Fruit fly (Drosophila melanogaster) whole organism, wandering third instar larva: ENCODE measurements around the gene Gem4c.
A peak's percentile ranks its signal among the peaks of the same experiment; 100 is the strongest.
"Not testable (repeated sequence)": the region's sequence is repeated elsewhere in the genome, so short reads cannot be mapped to it uniquely, and the experiment has no call there.

ENCODE experiments used
- CG32264 ChIP-seq: fragments of 200-800 bp; sonication (Bioruptor generic); optimal IDR thresholded peaks from 2 replicates; lab custom pipeline; 2016; ENCODE audit warnings: missing biosample characterization, missing genetic modification characterization
- CG9705 ChIP-seq: fragments of 200-800 bp; sonication (Bioruptor generic); optimal IDR thresholded peaks from 2 replicates; lab custom pipeline; 2018; ENCODE audit warnings: missing biosample characterization, mild to moderate bottlenecking, missing genetic modification characterization
- CrebA ChIP-seq: fragments of 200-800 bp; sonication (Bioruptor generic); optimal IDR thresholded peaks from 2 replicates; lab custom pipeline; 2016; ENCODE audit warnings: missing biosample characterization, mild to moderate bottlenecking, missing genetic modification characterization, borderline replicate concordance
- Dfd ChIP-seq: fragments of >200 bp; optimal IDR thresholded peaks from 2 replicates; lab custom pipeline; 2017; ENCODE audit warnings: missing biosample characterization, missing genetic modification characterization
- Dif ChIP-seq: fragments of 200-275, 200-300 bp; sonication (Bioruptor generic); optimal IDR thresholded peaks from 2 replicates; lab custom pipeline; 2018; ENCODE audit warnings: missing biosample characterization, missing genetic modification characterization; ENCODE audit not compliant: partially characterized antibody
- HLH106 ChIP-seq: fragments of 200-800 bp; optimal IDR thresholded peaks from 3 replicates; lab custom pipeline; 2019; ENCODE audit warnings: missing biosample characterization, mild to moderate bottlenecking, missing genetic modification characterization, moderate library complexity
- Hnf4 ChIP-seq: fragments of 200-800 bp; sonication (Bioruptor generic); optimal IDR thresholded peaks from 2 replicates; lab custom pipeline; 2016; ENCODE audit warnings: missing biosample characterization, mild to moderate bottlenecking, missing genetic modification characterization
- Hr78 ChIP-seq: fragments of >200 bp; optimal IDR thresholded peaks from 2 replicates; lab custom pipeline; 2017; ENCODE audit warnings: missing biosample characterization, missing genetic modification characterization
- Hr83 ChIP-seq: fragments of 200-300 bp; sonication (Bioruptor generic); optimal IDR thresholded peaks from 2 replicates; lab custom pipeline; 2016; ENCODE audit warnings: missing biosample characterization, mild to moderate bottlenecking, missing genetic modification characterization, moderate library complexity; ENCODE audit not compliant: poor library complexity, severe bottlenecking
- Jra ChIP-seq: sonication (Bioruptor generic); optimal IDR thresholded peaks from 2 replicates; lab custom pipeline; 2016; ENCODE audit warnings: missing biosample characterization, missing genetic modification characterization
- Mio ChIP-seq: sonication (Bioruptor generic); optimal IDR thresholded peaks from 2 replicates; lab custom pipeline; 2016; ENCODE audit warnings: missing biosample characterization, missing genetic modification characterization
- Rel ChIP-seq, 2 experiments: fragments of 200-800 bp; sonication (Bioruptor generic) in 1 of 2; optimal IDR thresholded peaks; 2 replicates in 1 of 2; 3 replicates in 1 of 2; lab custom pipeline; 2016 to 2019; ENCODE audit warnings: mild to moderate bottlenecking in 2 of 2, missing biosample characterization in 2 of 2, missing genetic modification characterization in 2 of 2, moderate library complexity in 1 of 2
- Sp1 ChIP-seq: fragments of 200-800 bp; sonication (Bioruptor generic); optimal IDR thresholded peaks from 3 replicates; lab custom pipeline; 2019; ENCODE audit warnings: missing biosample characterization, mild to moderate bottlenecking, missing genetic modification characterization, moderate library complexity
- Vsx2 ChIP-seq: fragments of 200-300, 225-300 bp; sonication (Bioruptor generic); optimal IDR thresholded peaks from 2 replicates; lab custom pipeline; 2018; ENCODE audit warnings: missing biosample characterization, missing genetic modification characterization; ENCODE audit not compliant: partially characterized antibody
- br ChIP-seq: fragments of 200-800 bp; sonication (Bioruptor generic); optimal IDR thresholded peaks from 2 replicates; lab custom pipeline; 2016; ENCODE audit warnings: missing biosample characterization, missing genetic modification characterization
- dmrt93B ChIP-seq: fragments of 200-800 bp; sonication (Bioruptor generic); optimal IDR thresholded peaks from 2 replicates; lab custom pipeline; 2018; ENCODE audit warnings: missing biosample characterization, mild to moderate bottlenecking, missing genetic modification characterization
- ey ChIP-seq: fragments of 200-800 bp; sonication (Bioruptor generic); optimal IDR thresholded peaks from 2 replicates; lab custom pipeline; 2016; ENCODE audit warnings: missing biosample characterization, missing genetic modification characterization
- foxo ChIP-seq, 2 experiments: fragments of 200-800 bp; sonication (Bioruptor generic); optimal IDR thresholded peaks; 2 replicates in 1 of 2; 3 replicates in 1 of 2; lab custom pipeline; 2016 to 2017; ENCODE audit warnings: missing biosample characterization in 2 of 2, missing genetic modification characterization in 2 of 2
- fru ChIP-seq: fragments of 200-800 bp; sonication (Bioruptor generic); optimal IDR thresholded peaks from 3 replicates; lab custom pipeline; 2016; ENCODE audit warnings: missing biosample characterization, mild to moderate bottlenecking, missing genetic modification characterization
- h ChIP-seq: fragments of 200-800 bp; sonication (Bioruptor generic); optimal IDR thresholded peaks from 3 replicates; lab custom pipeline; 2016; ENCODE audit warnings: missing biosample characterization, mild to moderate bottlenecking, missing genetic modification characterization
- jim ChIP-seq: fragments of 175-275, 200-325 bp; sonication (Bioruptor generic); optimal IDR thresholded peaks from 2 replicates; lab custom pipeline; 2016; ENCODE audit warnings: missing biosample characterization, mild to moderate bottlenecking, missing genetic modification characterization
- lola ChIP-seq: fragments of >200 bp; optimal IDR thresholded peaks from 2 replicates; lab custom pipeline; 2017; ENCODE audit warnings: missing biosample characterization, missing genetic modification characterization
- pan ChIP-seq: fragments of >200 bp; optimal IDR thresholded peaks from 2 replicates; lab custom pipeline; 2017
- psq ChIP-seq: fragments of 200-800 bp; sonication (Bioruptor generic); optimal IDR thresholded peaks from 3 replicates; lab custom pipeline; 2017; ENCODE audit warnings: missing biosample characterization, mild to moderate bottlenecking, missing genetic modification characterization, moderate library complexity
- rgr ChIP-seq: fragments of 200-800 bp; sonication (Bioruptor generic); optimal IDR thresholded peaks from 3 replicates; lab custom pipeline; 2016; ENCODE audit warnings: missing biosample characterization, mild to moderate bottlenecking, missing genetic modification characterization
- sage ChIP-seq: fragments of 200-800 bp; sonication (Bioruptor generic); optimal IDR thresholded peaks from 2 replicates; lab custom pipeline; 2016; ENCODE audit warnings: missing biosample characterization, mild to moderate bottlenecking, missing genetic modification characterization
- tai ChIP-seq: sonication (Bioruptor generic); optimal IDR thresholded peaks from 2 replicates; lab custom pipeline; 2016; ENCODE audit warnings: missing biosample characterization, missing genetic modification characterization
- usp ChIP-seq: fragments of >200 bp; optimal IDR thresholded peaks from 2 replicates; lab custom pipeline; 2017; ENCODE audit warnings: missing biosample characterization, missing genetic modification characterization
- woc ChIP-seq: sonication (Bioruptor generic); optimal IDR thresholded peaks from 2 replicates; lab custom pipeline; 2016; ENCODE audit warnings: missing biosample characterization, mild to moderate bottlenecking, missing genetic modification characterization

The Gem4c gene

DNA sequence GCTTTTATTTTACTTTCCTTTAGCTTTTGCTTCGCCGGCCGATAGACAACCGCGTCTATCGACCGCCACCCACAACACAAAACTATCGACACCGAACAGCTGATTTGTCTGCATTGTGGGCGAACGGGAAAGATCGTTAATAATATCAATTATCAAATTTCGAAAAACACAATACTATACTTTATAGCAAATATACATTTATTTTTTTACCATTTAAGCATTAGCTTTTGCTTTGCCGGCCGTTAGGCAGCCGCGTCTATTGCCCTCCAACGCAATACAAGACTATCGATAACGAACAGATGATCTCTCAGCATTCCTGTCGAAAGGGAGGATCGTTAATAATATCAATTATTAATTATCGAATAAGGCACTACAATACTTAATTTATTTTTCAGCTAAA lies 8.7 kb upstream of the Gem4c start, which contains the start of the genes CG2938 and Glos:
CG2938 (minus strand) TSS at position 296 of the 400 bp plus-strand sequence.
Glos (plus strand) TSS at position 344 of the 400 bp plus-strand sequence.
- TF ChIP-seq Hnf4 (GFP tag; lab: Kevin White, UChicago) = peak; percentile 24
- TF ChIP-seq h (GFP tag; lab: Kevin White, UChicago) = peak; percentile 9
- peak; percentile 4 for TF ChIP-seq sage (GFP tag; lab: Kevin White, UChicago)
- no peak for TF ChIP-seq Hr78
- TF ChIP-seq psq (GFP tag; lab: Kevin White, UChicago) = peak; percentile 64
- TF ChIP-seq, all 38 proteins: peak for 4

DNA sequence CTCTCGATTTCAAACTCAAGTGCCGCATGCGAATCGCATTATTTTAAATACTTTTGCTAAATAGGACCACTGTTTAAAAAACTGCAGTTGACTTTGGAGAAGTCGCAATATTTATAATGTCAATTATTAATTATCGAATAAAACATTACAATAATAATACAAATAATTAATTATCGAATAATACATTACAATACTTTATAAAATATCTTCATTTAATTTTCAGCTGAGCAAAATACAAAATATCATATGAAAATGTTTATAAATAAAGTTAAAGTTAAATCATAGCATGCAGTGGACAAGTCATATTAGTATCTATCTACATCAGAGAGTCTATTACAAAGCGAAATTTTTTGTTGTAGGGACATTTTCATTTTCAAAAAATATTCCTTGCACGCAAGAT lies 4.3 kb upstream of the Gem4c start, which contains the start of gene Gem4b:
Gem4b (plus strand) TSS at position 301 of the 400 bp plus-strand sequence.
- TF ChIP-seq jim (GFP tag; lab: Kevin White, UChicago); Mio (GFP tag; lab: Kevin White, UChicago); Rel (GFP tag; optimal IDR thresholded peaks at IDR 0.05; lab: Kevin White, UChicago); Rel (tag; optimal IDR thresholded peaks at IDR 0.05; lab: Kevin White, UChicago): not testable (repeated sequence)

DNA sequence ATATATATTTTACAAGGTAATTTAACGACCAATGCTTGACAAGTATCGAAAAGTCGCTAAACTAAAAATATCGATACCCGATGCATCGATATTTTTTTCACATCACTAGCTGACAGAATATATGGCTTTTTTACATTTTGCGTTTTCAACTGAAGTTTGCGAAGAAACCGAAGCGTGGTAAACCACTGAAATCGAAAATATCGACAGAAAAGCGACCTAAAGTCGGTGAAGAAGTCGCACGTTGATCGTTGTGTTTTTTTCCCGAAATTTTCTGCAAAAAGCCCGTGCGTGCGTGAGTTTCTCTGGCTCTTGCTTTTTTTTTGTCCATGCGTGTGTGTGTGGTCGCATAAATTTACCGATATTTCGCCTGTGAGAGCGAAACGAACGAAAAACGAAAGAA lies 4.0 kb downstream of the Gem4c start, which contains the start of gene Vap33:
Vap33 (plus strand) TSS at position 87 of the 400 bp plus-strand sequence.
- no peak for TF ChIP-seq pan (lab: Kevin White, UChicago)
- TF ChIP-seq Dfd (GFP tag; lab: Kevin White, UChicago) = no peak
- TF ChIP-seq usp (GFP tag; lab: Kevin White, UChicago) = no peak
- no peak for TF ChIP-seq dmrt93B (GFP tag; lab: Kevin White, UChicago)
- TF ChIP-seq CG32264 = no peak
- TF ChIP-seq Hr83 (GFP tag; lab: Kevin White, UChicago) = no peak
- TF ChIP-seq Sp1 (GFP tag; lab: Kevin White, UChicago) = no peak
- TF ChIP-seq Vsx2 (GFP tag; lab: Kevin White, UChicago) = no peak
- no peak for TF ChIP-seq CrebA (GFP tag; lab: Kevin White, UChicago)
- TF ChIP-seq Hnf4 (GFP tag; lab: Kevin White, UChicago) = no peak
- TF ChIP-seq HLH106 (tag; lab: Kevin White, UChicago) = no peak
- TF ChIP-seq sage (GFP tag; lab: Kevin White, UChicago) = no peak
- TF ChIP-seq br (GFP tag; lab: Kevin White, UChicago) = no peak
- no peak for TF ChIP-seq Dif (GFP tag; lab: Kevin White, UChicago)
- TF ChIP-seq ey = no peak
- TF ChIP-seq CG9705 (GFP tag; lab: Kevin White, UChicago) = no peak
- no peak for TF ChIP-seq fru
- no peak for TF ChIP-seq woc (GFP tag; lab: Kevin White, UChicago)

DNA sequence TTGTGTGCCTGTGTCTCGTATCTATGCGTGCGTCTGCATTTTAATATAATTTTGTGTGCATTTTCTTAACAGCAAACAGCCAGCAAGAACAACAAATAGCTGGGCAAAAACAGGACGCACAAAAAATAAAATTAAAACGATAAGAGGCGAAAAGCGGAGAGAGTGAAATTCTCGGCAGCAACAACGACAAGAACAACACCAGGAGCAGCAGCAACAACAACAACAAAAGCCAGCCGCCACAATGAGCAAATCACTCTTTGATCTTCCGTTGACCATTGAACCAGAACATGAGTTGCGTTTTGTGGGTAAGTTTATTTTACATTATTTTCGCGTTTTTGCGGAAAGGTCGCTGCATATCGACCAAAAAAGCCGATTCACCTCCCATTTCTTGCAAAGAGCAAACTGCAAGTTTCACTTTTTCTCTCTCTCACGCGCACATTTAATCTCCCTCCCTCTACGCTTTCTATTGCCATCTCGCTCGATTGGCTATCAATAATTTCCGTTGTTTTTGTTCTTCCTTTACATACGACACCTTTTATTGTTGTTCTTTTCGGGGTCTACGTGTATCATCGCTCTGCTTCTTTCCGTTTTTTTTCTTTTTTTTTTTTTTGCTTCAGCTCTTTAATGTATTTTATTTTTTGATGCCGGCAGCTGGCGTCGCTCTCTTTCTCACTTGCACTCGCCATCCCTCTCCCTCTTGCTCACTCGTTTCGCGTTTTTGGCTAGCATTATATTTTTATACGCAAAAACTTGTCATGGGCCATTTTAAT lies 4.8 kb downstream of the Gem4c start:
- TF ChIP-seq Rel (GFP tag; optimal IDR thresholded peaks at IDR 0.05; lab: Kevin White, UChicago) (no peak), Rel (tag; optimal IDR thresholded peaks at IDR 0.05; lab: Kevin White, UChicago) (peak; percentile 41), tai (GFP tag; lab: Kevin White, UChicago) (no peak), h (GFP tag; lab: Kevin White, UChicago) (no peak), rgr (GFP tag; lab: Kevin White, UChicago) (no peak), CG32264 (no peak), psq (GFP tag; lab: Kevin White, UChicago) (peak; percentile 65), pan (lab: Kevin White, UChicago) (no peak), Jra (peak; percentile 36), Sp1 (GFP tag; lab: Kevin White, UChicago) (peak; percentile 40), br (GFP tag; lab: Kevin White, UChicago) (no peak), lola (no peak), jim (GFP tag; lab: Kevin White, UChicago) (peak; percentile 31)

DNA sequence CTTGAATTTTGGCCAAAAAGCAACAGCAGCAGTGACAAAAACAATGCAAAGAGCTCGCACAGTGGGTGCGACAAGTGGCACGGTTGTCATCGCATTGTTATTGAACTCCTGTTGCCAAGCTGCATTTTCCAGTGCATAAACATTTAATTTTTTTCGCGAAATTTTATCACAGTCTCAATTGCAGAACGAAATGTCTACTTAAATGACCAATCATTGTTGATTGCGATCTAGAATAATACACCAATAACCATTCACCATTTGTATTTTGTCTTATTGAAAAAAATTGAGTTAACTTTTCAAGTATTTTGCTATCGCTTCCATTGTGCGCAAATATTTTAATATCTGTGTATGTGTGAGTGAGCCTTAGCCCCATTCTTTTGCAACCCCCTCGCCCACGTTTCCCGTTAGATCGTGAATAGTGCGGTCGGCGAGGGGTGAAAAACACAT lies 5.4 kb downstream of the Gem4c start:
- TF ChIP-seq br (GFP tag; lab: Kevin White, UChicago) (no peak), ey (peak; percentile 12), Dfd (GFP tag; lab: Kevin White, UChicago) (no peak), foxo (GFP tag; optimal IDR thresholded peaks at IDR 0.05; lab: Kevin White, UChicago) (peak in 1 of 2 experiments; percentile 51)
